Fruit fly (Drosophila melanogaster) whole organism, embryonic: ENCODE data around the gene Sf3a2.

Source experiments
- CG17912 ChIP-seq: fragments of 200-800 bp; sonication (Bioruptor generic); optimal IDR thresholded peaks from 2 replicates; lab custom pipeline; 2018; ENCODE audit warnings: missing biosample characterization, mild to moderate bottlenecking, missing genetic modification characterization
- p53 ChIP-seq: fragments of 200-800 bp; sonication (Bioruptor generic); optimal IDR thresholded peaks from 2 replicates; lab custom pipeline; 2016; ENCODE audit warnings: missing biosample characterization, missing genetic modification characterization

DNA sequence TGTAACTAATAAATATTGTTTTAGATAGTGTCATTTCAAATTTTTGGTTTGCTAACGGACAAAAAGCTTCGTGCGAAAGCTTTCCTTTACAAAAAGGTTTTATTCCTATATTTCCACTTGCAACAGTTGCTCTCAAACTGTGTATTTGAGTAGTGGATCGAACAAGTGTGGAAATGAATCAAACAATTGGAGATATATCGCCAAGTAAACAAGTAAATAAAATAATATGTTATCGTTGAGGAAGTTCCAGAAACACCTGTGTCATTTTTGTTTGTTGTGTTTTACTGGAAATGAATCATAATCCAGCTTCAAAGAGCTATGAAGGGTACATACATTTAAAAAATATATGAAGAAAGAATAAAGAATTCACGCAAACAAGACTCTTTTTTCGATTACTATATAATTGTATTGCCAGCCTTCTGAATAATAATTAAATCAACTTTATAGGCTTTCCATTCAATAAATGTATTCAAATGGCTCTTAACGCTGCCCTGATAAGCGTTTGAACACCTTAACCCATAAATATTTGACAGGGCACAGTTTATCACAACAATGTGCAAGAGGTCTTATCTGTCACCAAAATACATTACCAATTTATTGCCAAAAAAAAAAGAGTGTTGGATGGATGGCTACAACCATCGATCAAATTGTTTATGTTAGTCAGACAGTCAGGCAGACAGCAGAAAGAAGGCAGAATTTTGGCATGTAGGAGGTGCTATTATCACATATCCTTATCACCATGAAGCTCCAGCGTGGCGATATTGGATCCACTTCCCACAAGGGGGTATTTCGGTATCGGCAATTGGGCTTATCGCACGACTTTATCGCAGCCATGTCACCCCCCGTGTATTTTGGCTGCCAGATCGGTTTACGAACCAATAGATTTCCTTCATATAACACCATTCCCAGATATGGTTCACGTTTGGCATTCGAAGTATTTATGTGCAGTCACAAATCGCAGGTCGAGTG is 22.0 kb upstream of the Sf3a2 start:
- TF ChIP-seq CG17912 (GFP tag; lab: Kevin White, UChicago), result no peak
- TF ChIP-seq p53, result no peak
